Fruit fly (Drosophila melanogaster) whole organism, embryonic: Measurements from ENCODE around the gene CG8136.

Source experiments
- Abd-B ChIP-seq: fragments of 200-800 bp; sonication (Bioruptor generic); optimal IDR thresholded peaks from 2 replicates; lab custom pipeline; 2018; ENCODE audit warnings: missing biosample characterization, mild to moderate bottlenecking, missing genetic modification characterization, moderate library complexity
- Adf1 ChIP-seq: fragments of 200-800 bp; sonication (Bioruptor generic); IDR thresholded peaks from 2 replicates; pipeline ENCODE4 v1.3.6; 2022; ENCODE audit warnings: missing biosample characterization, missing genetic modification characterization
- Atf6 ChIP-seq: fragments of 200-800 bp; sonication (Bioruptor generic); IDR thresholded peaks from 2 replicates; pipeline ENCODE4 v1.3.6; 2022; ENCODE audit warnings: missing biosample characterization, missing genetic modification characterization
- CG10321 ChIP-seq: fragments of 200-800 bp; sonication (Bioruptor generic); IDR thresholded peaks from 2 replicates; pipeline ENCODE4 v1.3.6; 2022; ENCODE audit warnings: missing biosample characterization, missing genetic modification characterization
- CG10543 ChIP-seq: fragments of 200-800 bp; sonication (Bioruptor generic); optimal IDR thresholded peaks from 3 replicates; lab custom pipeline; 2017; ENCODE audit warnings: missing biosample characterization, mild to moderate bottlenecking, missing genetic modification characterization, moderate library complexity
- CG13296 ChIP-seq: fragments of 200-800 bp; sonication (Bioruptor generic); optimal IDR thresholded peaks from 3 replicates; lab custom pipeline; 2018; ENCODE audit warnings: missing biosample characterization, mild to moderate bottlenecking, missing genetic modification characterization
- CG13424 ChIP-seq: fragments of 200-800 bp; sonication (Bioruptor generic); optimal IDR thresholded peaks from 2 replicates; lab custom pipeline; 2019; ENCODE audit warnings: missing biosample characterization, mild to moderate bottlenecking, missing genetic modification characterization, moderate library complexity
- CG14014 ChIP-seq: fragments of 200-800 bp; sonication (Bioruptor generic); IDR thresholded peaks from 2 replicates; pipeline ENCODE4 v1.3.6; 2022; ENCODE audit warnings: missing biosample characterization, missing genetic modification characterization
- CG15011 ChIP-seq: fragments of 200-800 bp; sonication (Bioruptor generic); optimal IDR thresholded peaks from 3 replicates; lab custom pipeline; 2018; ENCODE audit warnings: missing biosample characterization, mild to moderate bottlenecking, missing genetic modification characterization
- CG17359 ChIP-seq: fragments of 200-800 bp; sonication (Bioruptor generic); optimal IDR thresholded peaks from 3 replicates; lab custom pipeline; 2018; ENCODE audit warnings: missing biosample characterization, mild to moderate bottlenecking, missing genetic modification characterization, moderate library complexity
- CG17568 ChIP-seq: fragments of 200-800 bp; sonication (Bioruptor generic); optimal IDR thresholded peaks from 2 replicates; lab custom pipeline; 2018; ENCODE audit warnings: missing biosample characterization, mild to moderate bottlenecking, missing genetic modification characterization, moderate library complexity
- CG2875 ChIP-seq: fragments of 200-800 bp; sonication (Bioruptor generic); optimal IDR thresholded peaks from 2 replicates; lab custom pipeline; 2017; ENCODE audit warnings: missing biosample characterization, mild to moderate bottlenecking, missing genetic modification characterization, missing genetic modification reagents
- CG34224 ChIP-seq: fragments of 200-800 bp; sonication (Bioruptor generic); IDR thresholded peaks from 3 replicates; pipeline ENCODE4 v1.3.6; 2022; ENCODE audit warnings: missing biosample characterization, missing genetic modification characterization; ENCODE audit not compliant: partially characterized antibody
- CG34376 ChIP-seq: fragments of 200-800 bp; sonication (Bioruptor generic); optimal IDR thresholded peaks from 2 replicates; lab custom pipeline; 2018; ENCODE audit warnings: missing biosample characterization, mild to moderate bottlenecking, missing genetic modification characterization
- CG4328 ChIP-seq: fragments of 200-800 bp; sonication (Bioruptor generic); optimal IDR thresholded peaks from 3 replicates; lab custom pipeline; 2017; ENCODE audit warnings: missing biosample characterization, missing genetic modification reagents, missing genetic modification characterization
- CG5953 ChIP-seq: fragments of 200-800 bp; sonication (Bioruptor generic); IDR thresholded peaks from 2 replicates; pipeline ENCODE4 v1.3.6; 2022; ENCODE audit warnings: missing biosample characterization, missing genetic modification characterization
- CG6765 ChIP-seq: fragments of 200-800 bp; sonication (Bioruptor generic); optimal IDR thresholded peaks from 3 replicates; lab custom pipeline; 2017; ENCODE audit warnings: missing biosample characterization, mild to moderate bottlenecking, missing genetic modification characterization
- CG6813 ChIP-seq: fragments of 200-800 bp; sonication (Bioruptor generic); optimal IDR thresholded peaks from 2 replicates; lab custom pipeline; 2017; ENCODE audit warnings: missing biosample characterization, missing genetic modification characterization, mild to moderate bottlenecking, moderate library complexity, missing genetic modification reagents
- CG8359 ChIP-seq: fragments of 200-800 bp; sonication (Bioruptor generic); optimal IDR thresholded peaks from 2 replicates; lab custom pipeline; 2017; ENCODE audit warnings: missing biosample characterization, mild to moderate bottlenecking, missing genetic modification characterization, borderline replicate concordance
- CTCF ChIP-seq: fragments of 200-800 bp; sonication (Bioruptor generic); optimal IDR thresholded peaks from 2 replicates; lab custom pipeline; 2017; ENCODE audit warnings: missing biosample characterization, mild to moderate bottlenecking, missing genetic modification characterization, moderate library complexity
- Dll ChIP-seq: fragments of 200-800 bp; sonication (Bioruptor generic); IDR thresholded peaks from 4 replicates; pipeline ENCODE4 v1.3.6; 2022; ENCODE audit warnings: missing biosample characterization, missing genetic modification characterization; ENCODE audit not compliant: partially characterized antibody
- Drgx ChIP-seq: fragments of 200-800 bp; sonication (Bioruptor generic); IDR thresholded peaks from 2 replicates; pipeline ENCODE4 v1.3.6; 2022; ENCODE audit warnings: missing biosample characterization, missing genetic modification characterization
- GATAe ChIP-seq: fragments of 200-800 bp; sonication (Bioruptor generic); conservative IDR thresholded peaks from 2 replicates; pipeline ENCODE4 v1.3.6; 2022; ENCODE audit warnings: missing biosample characterization, missing genetic modification characterization
- Gsc ChIP-seq: fragments of 200-800 bp; sonication (Bioruptor generic); IDR thresholded peaks from 2 replicates; pipeline ENCODE4 v1.3.6; 2022; ENCODE audit warnings: missing biosample characterization, missing genetic modification characterization
- Hand ChIP-seq: fragments of 200-800 bp; sonication (Bioruptor generic); optimal IDR thresholded peaks from 2 replicates; lab custom pipeline; 2017; ENCODE audit warnings: mild to moderate bottlenecking, missing biosample characterization, missing genetic modification reagents, missing genetic modification characterization
- HmgD ChIP-seq: fragments of 200-800 bp; sonication (Bioruptor generic); optimal IDR thresholded peaks from 3 replicates; lab custom pipeline; 2016; ENCODE audit warnings: missing biosample characterization, missing genetic modification characterization
- MTF-1 ChIP-seq: fragments of 200-800 bp; sonication (Bioruptor generic); optimal IDR thresholded peaks from 2 replicates; lab custom pipeline; 2018; ENCODE audit warnings: missing biosample characterization, mild to moderate bottlenecking, missing genetic modification characterization, borderline replicate concordance
- Meics ChIP-seq: fragments of 200-800 bp; sonication (Bioruptor generic); optimal IDR thresholded peaks from 2 replicates; lab custom pipeline; 2017; ENCODE audit warnings: missing biosample characterization, mild to moderate bottlenecking, missing genetic modification characterization
- NFAT ChIP-seq: fragments of 200-800 bp; sonication (Bioruptor generic); IDR thresholded peaks from 2 replicates; pipeline ENCODE4 v1.3.6; 2022; ENCODE audit warnings: missing biosample characterization, missing genetic modification characterization
- Nf-YB ChIP-seq: fragments of 200-800 bp; sonication (Bioruptor generic); optimal IDR thresholded peaks from 3 replicates; lab custom pipeline; 2019; ENCODE audit warnings: missing biosample characterization, mild to moderate bottlenecking, missing genetic modification characterization, moderate library complexity
- Poxn ChIP-seq: fragments of 200-800 bp; sonication (Bioruptor generic); IDR thresholded peaks from 2 replicates; pipeline ENCODE4 v1.3.6; 2022; ENCODE audit warnings: missing biosample characterization, missing genetic modification characterization
- Sry-δ ChIP-seq: fragments of 200-800 bp; sonication (Bioruptor generic); optimal IDR thresholded peaks from 2 replicates; lab custom pipeline; 2016; ENCODE audit warnings: missing biosample characterization, missing genetic modification characterization
- YL-1 ChIP-seq: fragments of 200-800 bp; sonication (Bioruptor generic); optimal IDR thresholded peaks from 3 replicates; lab custom pipeline; 2017; ENCODE audit warnings: missing biosample characterization, mild to moderate bottlenecking, missing genetic modification characterization
- dimm ChIP-seq: fragments of 200-800 bp; sonication (Bioruptor generic); IDR thresholded peaks from 2 replicates; pipeline ENCODE4 v1.3.6; 2022; ENCODE audit warnings: missing biosample characterization, missing genetic modification characterization
- dysf ChIP-seq: fragments of 200-800 bp; sonication (Bioruptor generic); IDR thresholded peaks from 3 replicates; pipeline ENCODE4 v1.3.6; 2022; ENCODE audit warnings: missing biosample characterization, missing genetic modification characterization
- fd102C ChIP-seq: fragments of 200-800 bp; sonication (Bioruptor generic); optimal IDR thresholded peaks from 2 replicates; lab custom pipeline; 2018; ENCODE audit warnings: missing biosample characterization, mild to moderate bottlenecking, missing genetic modification characterization, moderate library complexity
- gcm2 ChIP-seq: fragments of 200-800 bp; sonication (Bioruptor generic); optimal IDR thresholded peaks from 2 replicates; lab custom pipeline; 2016; ENCODE audit warnings: missing biosample characterization, missing genetic modification characterization
- insv ChIP-seq, 2 experiments: fragments of 200-800 bp; sonication (Bioruptor generic); optimal IDR thresholded peaks; 3 replicates each; lab custom pipeline; 2016 to 2018; ENCODE audit warnings: missing biosample characterization in 2 of 2, missing genetic modification characterization in 2 of 2
- mam ChIP-seq: fragments of 200-800 bp; sonication (Bioruptor generic); optimal IDR thresholded peaks from 3 replicates; lab custom pipeline; 2016; ENCODE audit warnings: missing biosample characterization, missing genetic modification characterization
- nom ChIP-seq: fragments of 200-800 bp; sonication (Bioruptor generic); optimal IDR thresholded peaks from 2 replicates; lab custom pipeline; 2017; ENCODE audit warnings: missing biosample characterization, missing genetic modification characterization, mild to moderate bottlenecking, moderate library complexity, missing genetic modification reagents
- odd ChIP-seq: fragments of 200-800 bp; sonication (Bioruptor generic); optimal IDR thresholded peaks from 2 replicates; lab custom pipeline; 2017; ENCODE audit warnings: missing biosample characterization, mild to moderate bottlenecking, missing genetic modification characterization
- onecut ChIP-seq: fragments of 200-800 bp; sonication (Bioruptor generic); IDR thresholded peaks from 2 replicates; pipeline ENCODE4 v1.3.6; 2022; ENCODE audit warnings: missing biosample characterization, missing genetic modification characterization
- sens-2 ChIP-seq: fragments of 200-800 bp; sonication (Bioruptor generic); IDR thresholded peaks from 2 replicates; pipeline ENCODE4 v1.3.6; 2022; ENCODE audit warnings: missing biosample characterization, missing genetic modification characterization
- sima ChIP-seq: fragments of 200-800 bp; sonication (Bioruptor generic); optimal IDR thresholded peaks from 2 replicates; lab custom pipeline; 2016; ENCODE audit warnings: missing biosample characterization, missing genetic modification characterization
- so ChIP-seq: fragments of 200-800 bp; sonication (Bioruptor generic); IDR thresholded peaks from 3 replicates; pipeline ENCODE4 v1.3.6; 2022; ENCODE audit warnings: missing biosample characterization, missing genetic modification characterization
- sqz ChIP-seq: fragments of 200-800 bp; sonication (Bioruptor generic); optimal IDR thresholded peaks from 3 replicates; lab custom pipeline; 2018; ENCODE audit warnings: missing biosample characterization, mild to moderate bottlenecking, missing genetic modification characterization
- toy ChIP-seq: fragments of 200-800 bp; sonication (Bioruptor generic); IDR thresholded peaks from 2 replicates; pipeline ENCODE4 v1.3.6; 2022; ENCODE audit warnings: missing biosample characterization, missing genetic modification characterization
- wdn ChIP-seq: fragments of 200-800 bp; sonication (Bioruptor generic); IDR thresholded peaks from 2 replicates; pipeline ENCODE4 v1.3.6; 2022; ENCODE audit warnings: missing biosample characterization, missing genetic modification characterization
- zen2 ChIP-seq: fragments of 200-800 bp; sonication (Bioruptor generic); IDR thresholded peaks from 3 replicates; pipeline ENCODE4 v1.3.6; 2022; ENCODE audit warnings: missing biosample characterization, missing genetic modification characterization; ENCODE audit not compliant: partially characterized antibody

The CG8136 gene

dm6 chr3R:8694110-8694826 is 26.9 kb upstream of the CG8136 start (continued):
- TF ChIP-seq CG13424 (tag; lab: Kevin White, UChicago) (no peak), Nf-YB (peak; percentile 66), dimm (GFP tag; lab: Robert Waterston, UW) (no peak), Atf6 (GFP tag; lab: Robert Waterston, UW) (peak; percentile 78), Adf1 (GFP tag; lab: Robert Waterston, UW) (peak; percentile 63; the same call in 1 of the 2 replicates), YL-1 (no peak), GATAe (no peak), CG4328 (peak; percentile 32), Poxn (GFP tag; lab: Robert Waterston, UW) (no peak), sqz (GFP tag; lab: Kevin White, UChicago) (peak; percentile 93), CG10543 (peak; percentile 45), so (GFP tag; lab: Robert Waterston, UW) (peak; percentile 67; the same call in 1 of the 3 replicates), Gsc (GFP tag; lab: Robert Waterston, UW) (no peak), CG2875 (no peak), fd102C (GFP tag; lab: Kevin White, UChicago) (no peak), CG10321 (GFP tag; lab: Robert Waterston, UW) (peak; percentile 20; the same call in 1 of the 2 replicates), Drgx (GFP tag; lab: Robert Waterston, UW) (peak; percentile 94), wdn (GFP tag; lab: Robert Waterston, UW) (peak; percentile 47; the same call in 1 of the 2 replicates), sima (GFP tag; lab: Kevin White, UChicago) (no peak), CG13296 (GFP tag; lab: Kevin White, UChicago) (peak; percentile 80), HmgD (no peak), Hand (GFP tag; lab: Kevin White, UChicago) (peak; percentile 91), CG17568 (GFP tag; lab: Kevin White, UChicago) (peak; percentile 44), CG34224 (GFP tag; lab: Robert Waterston, UW) (no peak), Meics (peak; percentile 54), CG6765 (GFP tag; lab: Kevin White, UChicago) (peak; percentile 89), insv (GFP tag; optimal IDR thresholded peaks at IDR 0.05; lab: Kevin White, UChicago) (no peak), CG5953 (GFP tag; lab: Robert Waterston, UW) (no peak), mam (GFP tag; lab: Kevin White, UChicago) (no peak), CG17359 (tag; lab: Kevin White, UChicago) (peak; percentile 84), Sry-δ (no peak), toy (peak; percentile 48; the same call in 1 of the 2 replicates), CTCF (no peak), CG34376 (GFP tag; lab: Kevin White, UChicago) (peak; percentile 95), CG8359 (GFP tag; lab: Kevin White, UChicago) (no peak), Abd-B (GFP tag; lab: Kevin White, UChicago) (no peak), CG15011 (GFP tag; lab: Kevin White, UChicago) (peak; percentile 2), odd (peak; percentile 55), dysf (GFP tag; lab: Robert Waterston, UW) (no peak), sens-2 (GFP tag; lab: Robert Waterston, UW) (0 out of 2 replicates have a peak, but pooled peaks have one; percentile 17), CG14014 (GFP tag; lab: Robert Waterston, UW) (0 out of 2 replicates have a peak, but pooled peaks have one; percentile 45), onecut (peak; percentile 14; the same call in 1 of the 2 replicates), Dll (GFP tag; lab: Robert Waterston, UW) (no peak), CG6813 (GFP tag; lab: Kevin White, UChicago) (peak; percentile 21), gcm2 (no peak), nom (GFP tag; lab: Kevin White, UChicago) (peak; percentile 96), zen2 (GFP tag; lab: Robert Waterston, UW) (no peak), MTF-1 (GFP tag; lab: Kevin White, UChicago) (peak; percentile 9), NFAT (peak; percentile 36; the same call in 1 of the 2 replicates)
